Worm (Caenorhabditis elegans) whole organism, young adult: ENCODE measurements around the gene glrx-3.
A peak's percentile ranks its signal among the peaks of the same experiment; 100 is the strongest.

Source experiments
- B0035.1 ChIP-seq: sonication (generic microtip); optimal IDR thresholded peaks from 2 replicates; lab custom pipeline; 2016; ENCODE audit warnings: missing genetic modification characterization, mild to moderate bottlenecking, missing compliant biosample characterization, missing genotype, missing genetic modification reagents
- B0261.1 ChIP-seq: sonication (generic microtip); optimal IDR thresholded peaks from 2 replicates; lab custom pipeline; 2016; ENCODE audit warnings: mild to moderate bottlenecking, missing genetic modification characterization, moderate library complexity, missing compliant biosample characterization
- D2030.7 ChIP-seq: fragments of 200-800 bp; sonication (Bioruptor generic); IDR thresholded peaks from 2 replicates; pipeline ENCODE4 v1.3.6; 2022; ENCODE audit warnings: missing genetic modification reagents, missing genetic modification characterization, missing compliant biosample characterization
- F10E7.11 ChIP-seq: sonication (generic microtip); optimal IDR thresholded peaks from 2 replicates; lab custom pipeline; 2017; ENCODE audit warnings: mild to moderate bottlenecking, missing genetic modification characterization, moderate library complexity, missing compliant biosample characterization
- F22D6.2 ChIP-seq: sonication (generic microtip); optimal IDR thresholded peaks from 2 replicates; lab custom pipeline; 2016; ENCODE audit warnings: mild to moderate bottlenecking, missing genetic modification characterization, missing compliant biosample characterization
- F23B12.7 ChIP-seq: sonication (generic microtip); optimal IDR thresholded peaks from 2 replicates; lab custom pipeline; 2017; ENCODE audit warnings: missing genetic modification characterization, mild to moderate bottlenecking, missing compliant biosample characterization, antibody characterized with exemption, moderate library complexity; ENCODE audit not compliant: insufficient read depth
- F37B4.10 ChIP-seq: fragments of 200-800 bp; sonication (Bioruptor generic); IDR thresholded peaks from 2 replicates; pipeline ENCODE4 v1.3.6; 2022; ENCODE audit warnings: missing genetic modification characterization, missing compliant biosample characterization
- F49E8.2 ChIP-seq: sonication (generic microtip); optimal IDR thresholded peaks from 3 replicates; lab custom pipeline; 2017; ENCODE audit warnings: missing genetic modification characterization, mild to moderate bottlenecking, missing compliant biosample characterization, antibody characterized with exemption, moderate library complexity; ENCODE audit not compliant: insufficient read depth
- F52B5.7 ChIP-seq: sonication (generic microtip); optimal IDR thresholded peaks from 2 replicates; lab custom pipeline; 2016; ENCODE audit warnings: mild to moderate bottlenecking, missing genetic modification characterization, missing compliant biosample characterization
- F57C9.4 ChIP-seq: sonication (generic microtip); optimal IDR thresholded peaks from 2 replicates; lab custom pipeline; 2017; ENCODE audit warnings: mild to moderate bottlenecking, missing genetic modification characterization, missing compliant biosample characterization
- T07F8.4 ChIP-seq: sonication (generic microtip); optimal IDR thresholded peaks from 2 replicates; lab custom pipeline; 2016; ENCODE audit warnings: mild to moderate bottlenecking, missing genetic modification characterization, moderate library complexity, missing compliant biosample characterization
- T26A5.8 ChIP-seq: sonication (generic microtip); optimal IDR thresholded peaks from 2 replicates; lab custom pipeline; 2016; ENCODE audit warnings: missing genetic modification characterization, missing compliant biosample characterization
- Y53F4B.3 ChIP-seq: fragments of 200-800 bp; sonication (Bioruptor generic); IDR thresholded peaks from 2 replicates; pipeline ENCODE4 v1.3.6; 2022; ENCODE audit warnings: missing genetic modification reagents, missing genetic modification characterization, missing compliant biosample characterization
- Y56A3A.18 ChIP-seq: fragments of 200-800 bp; sonication (Bioruptor generic); IDR thresholded peaks from 2 replicates; pipeline ENCODE4 v1.3.6; 2022; ENCODE audit warnings: missing genetic modification reagents, missing genetic modification characterization, missing compliant biosample characterization
- Y95B8A.8 ChIP-seq: fragments of 200-800 bp; sonication (Bioruptor generic); IDR thresholded peaks from 2 replicates; pipeline ENCODE4 v1.3.6; 2022; ENCODE audit warnings: missing genetic modification reagents, missing genetic modification characterization, missing compliant biosample characterization
- ama-1 ChIP-seq, 3 experiments: fragments of 150-350 bp in 1 of 3; sonication (generic microtip) in 2 of 3; optimal IDR thresholded peaks; 2 replicates each; lab custom pipeline; 2014 to 2018; ENCODE audit warnings: missing biosample characterization in 2 of 3, missing genetic modification characterization in 2 of 3, missing genetic modification reagents in 2 of 3
- atf-7 ChIP-seq: sonication (generic microtip); optimal IDR thresholded peaks from 2 replicates; lab custom pipeline; 2017; ENCODE audit warnings: mild to moderate bottlenecking, missing genetic modification characterization, missing compliant biosample characterization
- bed-2 ChIP-seq: fragments of 200-800 bp; sonication (Bioruptor generic); IDR thresholded peaks from 2 replicates; pipeline ENCODE4 v1.3.6; 2022; ENCODE audit warnings: missing genetic modification reagents, missing genetic modification characterization, missing compliant biosample characterization
- ceh-27 ChIP-seq: fragments of 200-800 bp; sonication (Bioruptor generic); optimal IDR thresholded peaks from 2 replicates; lab custom pipeline; 2018; ENCODE audit warnings: mild to moderate bottlenecking, missing genetic modification characterization, moderate library complexity, missing compliant biosample characterization
- ceh-79 ChIP-seq: sonication (generic microtip); optimal IDR thresholded peaks from 2 replicates; lab custom pipeline; 2017; ENCODE audit warnings: mild to moderate bottlenecking, missing genetic modification characterization, missing compliant biosample characterization
- chd-7 ChIP-seq: sonication (generic microtip); optimal IDR thresholded peaks from 2 replicates; lab custom pipeline; 2016; ENCODE audit warnings: mild to moderate bottlenecking, missing genetic modification characterization, moderate library complexity, missing compliant biosample characterization
- die-1 ChIP-seq: sonication (generic microtip); optimal IDR thresholded peaks from 2 replicates; lab custom pipeline; 2016; ENCODE audit warnings: missing genotype, mild to moderate bottlenecking, missing genetic modification characterization, missing compliant biosample characterization
- dox-1 ChIP-seq: fragments of 200-800 bp; sonication (Bioruptor generic); IDR thresholded peaks from 2 replicates; pipeline ENCODE4 v1.3.6; 2022; ENCODE audit warnings: missing genetic modification reagents, missing genetic modification characterization, missing compliant biosample characterization
- dpff-1 ChIP-seq: sonication (generic microtip); optimal IDR thresholded peaks from 2 replicates; lab custom pipeline; 2017; ENCODE audit warnings: mild to moderate bottlenecking, missing genetic modification characterization, missing compliant biosample characterization
- dpl-1 ChIP-seq: fragments of 150-350 bp; optimal IDR thresholded peaks from 2 replicates; lab custom pipeline; 2014; ENCODE audit warnings: missing biosample characterization, missing genetic modification reagents, missing genetic modification characterization
- ekl-4 ChIP-seq: fragments of 200-800 bp; sonication (Bioruptor generic); IDR thresholded peaks from 2 replicates; pipeline ENCODE4 v1.3.6; 2022; ENCODE audit warnings: missing genetic modification reagents, missing genetic modification characterization, missing compliant biosample characterization
- fkh-3 ChIP-seq: sonication (generic microtip); optimal IDR thresholded peaks from 2 replicates; lab custom pipeline; 2016; ENCODE audit warnings: mild to moderate bottlenecking, missing genetic modification characterization, missing compliant biosample characterization
- him-1 ChIP-seq: sonication (generic microtip); optimal IDR thresholded peaks from 2 replicates; lab custom pipeline; 2016; ENCODE audit warnings: missing genotype, missing genetic modification reagents, missing genetic modification characterization, missing compliant biosample characterization
- lin-26 ChIP-seq: fragments of 200-800 bp; sonication (Bioruptor generic); IDR thresholded peaks from 2 replicates; pipeline ENCODE4 v1.3.6; 2022; ENCODE audit warnings: missing genetic modification reagents, missing genetic modification characterization, missing compliant biosample characterization
- lin-35 ChIP-seq, 3 experiments: fragments of 150-350 bp in 2 of 3; sonication (generic microtip) in 1 of 3; optimal IDR thresholded peaks; 2 replicates each; lab custom pipeline; 2014 to 2018; ENCODE audit warnings: missing biosample characterization in 3 of 3, missing genetic modification characterization in 3 of 3, missing genetic modification reagents in 3 of 3
- lin-40 ChIP-seq: sonication (generic microtip); optimal IDR thresholded peaks from 2 replicates; lab custom pipeline; 2016; ENCODE audit warnings: missing genetic modification characterization, mild to moderate bottlenecking, missing compliant biosample characterization, missing genotype, missing genetic modification reagents
- lin-54 ChIP-seq: fragments of 200-800 bp; sonication (Bioruptor generic); optimal IDR thresholded peaks from 2 replicates; lab custom pipeline; 2018; ENCODE audit warnings: mild to moderate bottlenecking, missing genetic modification characterization, missing compliant biosample characterization
- lsy-27 ChIP-seq: sonication (generic microtip); optimal IDR thresholded peaks from 2 replicates; lab custom pipeline; 2017; ENCODE audit warnings: missing genetic modification characterization, mild to moderate bottlenecking, missing compliant biosample characterization, antibody characterized with exemption, missing genotype, borderline replicate concordance; ENCODE audit not compliant: insufficient read depth
- madf-10 ChIP-seq: sonication (generic microtip); optimal IDR thresholded peaks from 2 replicates; lab custom pipeline; 2016; ENCODE audit warnings: mild to moderate bottlenecking, missing genetic modification characterization, missing compliant biosample characterization
- madf-6 ChIP-seq: fragments of 200-800 bp; sonication (Bioruptor generic); IDR thresholded peaks from 2 replicates; pipeline ENCODE4 v1.3.6; 2022; ENCODE audit warnings: missing genetic modification reagents, missing genetic modification characterization, missing compliant biosample characterization
- madf-8 ChIP-seq: fragments of 200-800 bp; sonication (Bioruptor generic); conservative IDR thresholded peaks from 2 replicates; pipeline ENCODE4 v1.3.6; 2022; ENCODE audit warnings: missing genetic modification reagents, missing genetic modification characterization, missing compliant biosample characterization
- mcd-1 ChIP-seq: fragments of 200-800 bp; sonication (Bioruptor generic); IDR thresholded peaks from 2 replicates; pipeline ENCODE4 v1.3.6; 2022; ENCODE audit warnings: missing genetic modification reagents, missing genetic modification characterization, missing compliant biosample characterization
- mel-28 ChIP-seq: sonication (generic microtip); optimal IDR thresholded peaks from 2 replicates; lab custom pipeline; 2016; ENCODE audit warnings: borderline replicate concordance, mild to moderate bottlenecking, missing genetic modification characterization, missing compliant biosample characterization
- mxl-1 ChIP-seq: sonication (generic microtip); optimal IDR thresholded peaks from 2 replicates; lab custom pipeline; 2016; ENCODE audit warnings: missing genetic modification characterization, missing compliant biosample characterization
- nfya-2 ChIP-seq: fragments of 200-800 bp; sonication (Bioruptor generic); IDR thresholded peaks from 2 replicates; pipeline ENCODE4 v1.3.6; 2022; ENCODE audit warnings: missing genetic modification reagents, missing genetic modification characterization, missing compliant biosample characterization
- nfyb-1 ChIP-seq: fragments of 200-800 bp; sonication (Bioruptor generic); IDR thresholded peaks from 2 replicates; pipeline ENCODE4 v1.3.6; 2022; ENCODE audit warnings: missing genetic modification reagents, missing genetic modification characterization, missing compliant biosample characterization
- nhr-80 ChIP-seq: sonication (generic microtip); optimal IDR thresholded peaks from 2 replicates; lab custom pipeline; 2016; ENCODE audit warnings: missing genetic modification characterization, missing compliant biosample characterization
- nhr-90 ChIP-seq: sonication (generic microtip); optimal IDR thresholded peaks from 2 replicates; lab custom pipeline; 2016; ENCODE audit warnings: missing genotype, mild to moderate bottlenecking, missing genetic modification characterization, missing compliant biosample characterization
- snpc-1.3 ChIP-seq: sonication (generic microtip); optimal IDR thresholded peaks from 2 replicates; lab custom pipeline; 2017; ENCODE audit warnings: missing genetic modification characterization, mild to moderate bottlenecking, missing compliant biosample characterization, antibody characterized with exemption, moderate library complexity, missing genotype, missing genetic modification reagents; ENCODE audit not compliant: insufficient read depth
- snpc-3.4 ChIP-seq: sonication (generic microtip); optimal IDR thresholded peaks from 2 replicates; lab custom pipeline; 2017; ENCODE audit warnings: missing genetic modification characterization, mild to moderate bottlenecking, missing compliant biosample characterization, antibody characterized with exemption, moderate library complexity, missing genotype, missing genetic modification reagents
- unc-130 ChIP-seq: sonication (generic microtip); optimal IDR thresholded peaks from 2 replicates; lab custom pipeline; 2016; ENCODE audit warnings: missing genetic modification reagents, missing genetic modification characterization, missing compliant biosample characterization
- unc-62 ChIP-seq: fragments of 150-350 bp; optimal IDR thresholded peaks from 2 replicates; lab custom pipeline; 2014; ENCODE audit warnings: missing biosample characterization, missing genetic modification reagents, missing genetic modification characterization
- ztf-26 ChIP-seq: sonication (generic microtip); optimal IDR thresholded peaks from 2 replicates; lab custom pipeline; 2017; ENCODE audit warnings: missing genetic modification characterization, missing compliant biosample characterization
- ztf-6 ChIP-seq: fragments of 200-800 bp; sonication (Bioruptor generic); IDR thresholded peaks from 2 replicates; pipeline ENCODE4 v1.3.6; 2022; ENCODE audit warnings: missing genetic modification reagents, missing genetic modification characterization, missing compliant biosample characterization

The glrx-3 gene

DNA sequence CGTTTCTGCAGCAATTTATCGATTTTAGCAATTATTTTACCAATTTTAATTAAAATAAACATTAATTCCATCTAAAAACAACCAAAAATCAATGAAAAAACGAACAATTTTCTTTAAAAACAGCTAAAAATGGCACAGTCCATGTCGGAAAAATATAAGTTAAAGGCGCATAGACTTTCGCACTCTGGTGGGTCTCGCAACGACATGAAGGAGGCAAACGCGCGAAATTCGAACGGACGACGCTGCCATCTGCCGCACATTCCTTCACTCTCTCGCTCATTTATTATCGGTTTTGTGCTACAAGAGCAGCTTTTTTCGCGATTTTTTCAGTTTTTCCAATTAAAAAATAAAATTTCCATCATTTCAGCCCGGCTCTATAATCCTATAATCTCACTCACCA, 5.7 kb upstream of the glrx-3 start, which contains the start of gene mcm-7 (continued):
- TF ChIP-seq T07F8.4 (tag; lab: Kevin White, UChicago) (no peak), ztf-6 (no peak), dpl-1 (GFP tag; lab: Kevin White, UChicago) (peak; percentile 79), F23B12.7 (tag; lab: Kevin White, UChicago) (peak; percentile 45), unc-62 (no peak), F10E7.11 (tag; lab: Kevin White, UChicago) (no peak), bed-2 (GFP tag; lab: Robert Waterston, UW) (no peak), F22D6.2 (tag; lab: Kevin White, UChicago) (no peak), madf-6 (peak; percentile 91), Y53F4B.3 (GFP tag; lab: Robert Waterston, UW) (no peak), lin-40 (tag; lab: Kevin White, UChicago) (no peak), dox-1 (GFP tag; lab: Robert Waterston, UW) (peak; percentile 77), die-1 (tag; lab: Kevin White, UChicago) (no peak), lin-26 (GFP tag; lab: Robert Waterston, UW) (no peak), ekl-4 (GFP tag; lab: Robert Waterston, UW) (no peak), unc-130 (GFP tag; lab: Kevin White, UChicago) (no peak), ceh-27 (GFP tag; lab: Kevin White, UChicago) (no peak), lin-35 (GFP tag; optimal IDR thresholded peaks at IDR 0.05; lab: Kevin White, UChicago) (peak; percentile 17 to 84 (median 37)), F52B5.7 (tag; lab: Kevin White, UChicago) (no peak), chd-7 (no peak), madf-10 (no peak), dpff-1 (no peak), lin-54 (GFP tag; lab: Kevin White, UChicago) (peak; percentile 86), nhr-90 (tag; lab: Kevin White, UChicago) (no peak), F49E8.2 (tag; lab: Kevin White, UChicago) (no peak), nfyb-1 (no peak), fkh-3 (tag; lab: Kevin White, UChicago) (no peak), snpc-3.4 (tag; lab: Kevin White, UChicago) (peak; percentile 53), snpc-1.3 (tag; lab: Kevin White, UChicago) (peak; percentile 27), mxl-1 (tag; lab: Kevin White, UChicago) (no peak), mel-28 (tag; lab: Kevin White, UChicago) (no peak), D2030.7 (peak; percentile 58), Y56A3A.18 (GFP tag; lab: Robert Waterston, UW) (no peak), Y95B8A.8 (GFP tag; lab: Robert Waterston, UW) (no peak), lsy-27 (tag; lab: Kevin White, UChicago) (no peak), ztf-26 (no peak), ama-1 (optimal IDR thresholded peaks at IDR 0.05; lab: Kevin White, UChicago) (no peak), ama-1 (GFP tag; optimal IDR thresholded peaks at IDR 0.05; lab: Kevin White, UChicago) (no peak), madf-8 (GFP tag; lab: Robert Waterston, UW) (peak; percentile 76), nhr-80 (tag; lab: Kevin White, UChicago) (no peak), B0035.1 (no peak), mcd-1 (GFP tag; lab: Robert Waterston, UW) (peak; percentile 51; the same call in 1 of the 2 replicates), atf-7 (tag; lab: Kevin White, UChicago) (no peak), F57C9.4 (no peak), ceh-79 (no peak), F37B4.10 (GFP tag; lab: Robert Waterston, UW) (no peak), T26A5.8 (no peak), nfya-2 (GFP tag; lab: Robert Waterston, UW) (no peak), B0261.1 (tag; lab: Kevin White, UChicago) (no peak), him-1 (no peak)
